Worm (Caenorhabditis elegans): Measurements from ENCODE around the gene W07A12.4.

The W07A12.4 gene

DNA sequence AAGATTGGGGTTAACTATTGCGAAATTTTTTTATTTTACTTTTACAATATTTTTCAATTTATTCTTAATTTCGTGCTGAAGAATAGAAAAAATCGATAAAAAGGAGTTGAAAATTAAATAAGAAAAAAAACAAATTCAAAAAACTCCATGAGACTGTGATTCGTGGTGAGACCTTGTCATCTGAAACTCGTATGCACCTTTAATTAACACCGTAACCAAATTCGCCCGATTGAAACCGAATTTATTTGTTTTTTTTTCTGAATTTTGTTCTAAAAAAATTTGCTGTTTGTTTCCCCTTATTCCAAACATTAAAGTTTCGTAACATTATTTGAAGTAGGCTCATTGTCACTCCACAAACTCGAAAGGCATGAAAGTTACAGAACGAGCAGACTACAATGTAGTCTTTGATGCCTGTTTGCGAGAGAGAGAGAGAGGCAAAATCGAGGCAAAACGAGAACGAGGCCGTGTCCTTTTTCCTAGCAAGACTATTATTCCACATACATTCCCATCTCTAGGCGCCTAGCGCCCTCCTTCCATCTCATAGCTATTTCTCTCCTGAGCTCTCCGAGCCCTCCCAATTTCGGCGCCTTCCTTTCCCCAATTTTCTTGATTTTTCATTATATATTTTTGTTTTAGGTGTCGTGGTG, 37.0 kb upstream of the W07A12.4 start, which contains the start of gene T24H10.4:
T24H10.4 (plus strand) TSS at position 630 of the 647 bp plus-strand sequence.
- TF ChIP-seq efl-1 (optimal IDR thresholded peaks at IDR 0.05) (no peak), efl-1 (GFP tag; optimal IDR thresholded peaks at IDR 0.05 in 1 of 2) (peak in 1 of 2 experiments; percentile 53), nhr-47 (tag; optimal IDR thresholded peaks at IDR 0.05) (peak; percentile 23), ceh-82 (tag; optimal IDR thresholded peaks at IDR 0.05) (peak in 1 of 3 experiments; percentile 18), nhr-19 (GFP tag; conservative IDR thresholded peaks at IDR 0.05) (no peak), snpc-4 (tag; optimal IDR thresholded peaks at IDR 0.05) (no peak), nhr-20 (tag; optimal IDR thresholded peaks at IDR 0.05) (peak; percentile 79), snu-23 (GFP tag; optimal IDR thresholded peaks at IDR 0.05) (peak; percentile 17), unc-98 (GFP tag; IDR thresholded peaks at IDR 0.05) (no peak), zip-4 (GFP tag; optimal IDR thresholded peaks at IDR 0.05) (no peak), lin-14 (GFP tag; optimal IDR thresholded peaks at IDR 0.05) (peak; percentile 47), lsy-2 (tag; optimal IDR thresholded peaks at IDR 0.05) (peak in 1 of 2 experiments; percentile 2), ztf-11 (tag; optimal IDR thresholded peaks at IDR 0.05) (no peak)

DNA sequence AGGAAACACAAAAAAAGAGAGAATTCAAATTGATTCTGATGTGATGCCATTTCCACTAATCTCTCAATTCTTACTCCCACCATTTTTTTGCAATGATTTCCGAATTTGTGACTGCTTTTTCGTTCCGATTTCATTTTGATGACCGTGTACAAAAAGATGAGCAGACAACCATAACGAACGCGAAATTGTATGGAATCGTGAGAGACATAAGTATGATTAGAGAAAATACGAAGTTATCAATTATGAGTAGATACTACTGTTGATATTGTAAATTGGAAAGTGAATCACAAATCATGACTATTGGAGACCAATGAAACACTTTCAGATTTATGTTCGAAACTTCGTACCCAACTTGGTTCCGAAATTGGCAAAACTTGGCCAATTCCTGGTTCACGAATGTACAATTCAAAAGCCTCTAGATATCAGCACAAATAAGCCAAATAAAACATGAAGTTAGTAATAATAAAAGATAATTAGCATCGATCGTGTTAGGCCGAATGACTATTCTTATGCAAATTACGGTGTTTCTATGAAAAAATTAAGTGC, 34.5 kb upstream of the W07A12.4 start:
- TF ChIP-seq lin-39 (tag; optimal IDR thresholded peaks at IDR 0.05), result no peak
- TF ChIP-seq nhr-71 (tag; optimal IDR thresholded peaks at IDR 0.05), result peak; percentile 27
- TF ChIP-seq lin-14 (GFP tag; optimal IDR thresholded peaks at IDR 0.05), result peak; percentile 29

DNA sequence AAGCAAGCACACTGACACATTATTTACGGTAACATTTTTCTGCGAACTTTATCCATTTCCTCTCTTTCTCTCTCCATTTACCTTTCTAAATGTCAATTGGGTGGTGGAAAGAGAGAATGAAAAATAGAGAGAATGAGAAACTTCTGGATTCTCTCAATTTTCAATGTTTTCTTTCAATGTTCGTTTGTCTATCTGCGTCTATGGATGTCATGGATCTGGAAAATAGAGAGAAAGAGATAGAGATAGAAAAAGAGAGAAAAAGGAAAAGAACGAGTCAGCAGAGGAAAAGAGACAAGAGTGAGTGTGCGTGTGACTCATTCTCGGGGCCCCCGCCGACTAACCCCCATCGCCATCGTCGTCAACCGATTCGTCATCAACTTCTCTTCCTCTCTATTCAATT, 33.2 kb upstream of the W07A12.4 start, which contains the start of gene jun-1:
jun-1 (plus strand) TSS at position 307 of the 400 bp plus-strand sequence.
- TF ChIP-seq nhr-20 (tag; optimal IDR thresholded peaks at IDR 0.05) (peak; percentile 96), elt-3 (tag; optimal IDR thresholded peaks at IDR 0.05) (peak in 3 of 6 experiments; percentile 48 to 93 (median 87)), isw-1 (GFP tag; IDR thresholded peaks at IDR 0.05) (peak; percentile 75), efl-1 (optimal IDR thresholded peaks at IDR 0.05) (peak; percentile 82 to 90), efl-1 (GFP tag; optimal IDR thresholded peaks at IDR 0.05 in 1 of 2) (peak; percentile 59 to 95), hlh-4 (tag; optimal IDR thresholded peaks at IDR 0.05) (no peak), ztf-4 (tag; optimal IDR thresholded peaks at IDR 0.05) (peak; percentile 68), lir-3 (tag; optimal IDR thresholded peaks at IDR 0.05; ENCODE audit: poor library complexity) (peak; percentile 60), unc-86 (tag; optimal IDR thresholded peaks at IDR 0.05) (peak; percentile 53), egl-27 (tag; optimal IDR thresholded peaks at IDR 0.05) (peak; percentile 55 to 86), sptf-1 (tag; optimal IDR thresholded peaks at IDR 0.05) (no peak), ceh-63 (GFP tag; optimal IDR thresholded peaks at IDR 0.05) (no peak), ces-1 (GFP tag; optimal IDR thresholded peaks at IDR 0.05) (no peak), ceh-88 (GFP tag; IDR thresholded peaks at IDR 0.05) (peak; percentile 49; the same call in 1 of the 2 replicates), F16B12.6 (tag; optimal IDR thresholded peaks at IDR 0.05) (no peak), dpl-1 (GFP tag; optimal IDR thresholded peaks at IDR 0.05) (peak; percentile 63 to 69 (median 66)), blmp-1 (tag; optimal IDR thresholded peaks at IDR 0.05) (peak; percentile 76), nhr-84 (tag; optimal IDR thresholded peaks at IDR 0.05) (no peak), fkh-8 (tag; optimal IDR thresholded peaks at IDR 0.05) (peak; percentile 88), fkh-10 (GFP tag; optimal IDR thresholded peaks at IDR 0.05) (peak; percentile 49), nhr-90 (tag; optimal IDR thresholded peaks at IDR 0.05; ENCODE audit: poor library complexity) (peak; percentile 80), hpl-2 (GFP tag; optimal IDR thresholded peaks at IDR 0.05) (peak; percentile 37), lin-39 (tag; optimal IDR thresholded peaks at IDR 0.05) (peak; percentile 29), irx-1 (tag; optimal IDR thresholded peaks at IDR 0.05) (peak; percentile 74), unc-62 (GFP tag; optimal IDR thresholded peaks at IDR 0.05) (no peak), unc-30 (tag; optimal IDR thresholded peaks at IDR 0.05) (no peak), C34B4.2 (tag; optimal IDR thresholded peaks at IDR 0.05) (no peak), xbp-1 (tag; optimal IDR thresholded peaks at IDR 0.05) (peak; percentile 65), grh-1 (GFP tag; IDR thresholded peaks at IDR 0.05) (peak; percentile 83), hlh-17 (GFP tag; optimal IDR thresholded peaks at IDR 0.05; ENCODE audit: borderline replicate concordance) (no peak), unc-130 (tag; optimal IDR thresholded peaks at IDR 0.05) (peak; percentile 36), nhr-237 (tag; optimal IDR thresholded peaks at IDR 0.05) (peak; percentile 92), zag-1 (tag; optimal IDR thresholded peaks at IDR 0.05) (no peak), swsn-7 (tag; optimal IDR thresholded peaks at IDR 0.05) (peak; percentile 86), fos-1 (tag; optimal IDR thresholded peaks at IDR 0.05) (peak; percentile 100), skn-1 (tag; optimal IDR thresholded peaks at IDR 0.05) (no peak), ama-1 (optimal IDR thresholded peaks at IDR 0.05) (no peak)

Data from whole organism, L1 larva.